Worm (Caenorhabditis elegans) whole organism, young adult: ENCODE measurements around the gene ral-1.
A peak's percentile ranks its signal among the peaks of the same experiment; 100 is the strongest.

Source experiments
- B0336.3 ChIP-seq: fragments of 200-800 bp; sonication (Bioruptor generic); IDR thresholded peaks from 2 replicates; pipeline ENCODE4 v1.3.6; 2022; ENCODE audit warnings: missing genetic modification characterization, missing compliant biosample characterization
- F33H1.4 ChIP-seq: fragments of 200-800 bp; sonication (Bioruptor generic); IDR thresholded peaks from 2 replicates; pipeline ENCODE4 v1.3.6; 2022; ENCODE audit warnings: missing genetic modification reagents, missing genetic modification characterization, missing compliant biosample characterization
- F57C9.4 ChIP-seq: sonication (generic microtip); optimal IDR thresholded peaks from 2 replicates; lab custom pipeline; 2017; ENCODE audit warnings: mild to moderate bottlenecking, missing genetic modification characterization, missing compliant biosample characterization
- Y53G8AR.9 ChIP-seq: fragments of 200-800 bp; sonication (Bioruptor generic); conservative IDR thresholded peaks from 2 replicates; pipeline ENCODE4 v1.3.6; 2022; ENCODE audit warnings: missing genetic modification reagents, missing genetic modification characterization, missing compliant biosample characterization
- Y67H2A.10 ChIP-seq: fragments of 200-800 bp; sonication (Bioruptor generic); conservative IDR thresholded peaks from 2 replicates; pipeline ENCODE4 v1.3.6; 2022; ENCODE audit warnings: missing genetic modification reagents, missing genetic modification characterization, missing compliant biosample characterization
- Y79H2A.3 ChIP-seq: fragments of 200-800 bp; sonication (Bioruptor generic); conservative IDR thresholded peaks from 2 replicates; pipeline ENCODE4 v1.3.6; 2022; ENCODE audit warnings: missing genetic modification reagents, missing genetic modification characterization, missing compliant biosample characterization
- cebp-1 ChIP-seq, 2 experiments: fragments of 200-800 bp in 1 of 2; sonication (Bioruptor generic) in 1 of 2; sonication (generic microtip) in 1 of 2; IDR thresholded peaks in 1 of 2; optimal IDR thresholded peaks in 1 of 2; 2 replicates each; pipeline versions ENCODE4 v1.3.6 to Lab custom; 2017 to 2022; ENCODE audit warnings: missing compliant biosample characterization in 2 of 2, missing genetic modification characterization in 2 of 2, mild to moderate bottlenecking in 1 of 2, missing genetic modification reagents in 1 of 2, moderate library complexity in 1 of 2
- ceh-40 ChIP-seq: fragments of 200-800 bp; sonication (Bioruptor generic); IDR thresholded peaks from 2 replicates; pipeline ENCODE4 v1.3.6; 2022; ENCODE audit warnings: missing genetic modification characterization, missing compliant biosample characterization
- chd-7 ChIP-seq: sonication (generic microtip); optimal IDR thresholded peaks from 2 replicates; lab custom pipeline; 2016; ENCODE audit warnings: mild to moderate bottlenecking, missing genetic modification characterization, moderate library complexity, missing compliant biosample characterization
- die-1 ChIP-seq: sonication (generic microtip); optimal IDR thresholded peaks from 2 replicates; lab custom pipeline; 2016; ENCODE audit warnings: missing genotype, mild to moderate bottlenecking, missing genetic modification characterization, missing compliant biosample characterization
- dox-1 ChIP-seq: fragments of 200-800 bp; sonication (Bioruptor generic); IDR thresholded peaks from 2 replicates; pipeline ENCODE4 v1.3.6; 2022; ENCODE audit warnings: missing genetic modification reagents, missing genetic modification characterization, missing compliant biosample characterization
- dpl-1 ChIP-seq: fragments of 150-350 bp; optimal IDR thresholded peaks from 2 replicates; lab custom pipeline; 2014; ENCODE audit warnings: missing biosample characterization, missing genetic modification reagents, missing genetic modification characterization
- efl-1 ChIP-seq: fragments of 150-350 bp; optimal IDR thresholded peaks from 2 replicates; lab custom pipeline; 2014; ENCODE audit warnings: missing biosample characterization, missing genetic modification reagents, missing genetic modification characterization
- egrh-3 ChIP-seq: fragments of 200-800 bp; sonication (Bioruptor generic); IDR thresholded peaks from 2 replicates; pipeline ENCODE4 v1.3.6; 2022; ENCODE audit warnings: missing genetic modification reagents, missing genetic modification characterization, missing compliant biosample characterization
- fkh-3 ChIP-seq: sonication (generic microtip); optimal IDR thresholded peaks from 2 replicates; lab custom pipeline; 2016; ENCODE audit warnings: mild to moderate bottlenecking, missing genetic modification characterization, missing compliant biosample characterization
- gei-17 ChIP-seq: fragments of 200-800 bp; sonication (Bioruptor generic); optimal IDR thresholded peaks from 2 replicates; lab custom pipeline; 2018; ENCODE audit warnings: mild to moderate bottlenecking, missing genetic modification characterization, missing compliant biosample characterization
- hmg-1.2 ChIP-seq: fragments of 200-800 bp; sonication (Bioruptor generic); IDR thresholded peaks from 2 replicates; pipeline ENCODE4 v1.3.6; 2022; ENCODE audit warnings: missing genetic modification reagents, missing genetic modification characterization, missing compliant biosample characterization
- lag-1 ChIP-seq: fragments of 200-800 bp; sonication (Bioruptor generic); IDR thresholded peaks from 2 replicates; pipeline ENCODE4 v1.3.6; 2022; ENCODE audit warnings: missing genetic modification reagents, missing genetic modification characterization, missing compliant biosample characterization
- let-607 ChIP-seq, 2 experiments: fragments of 200-800 bp in 1 of 2; sonication (Bioruptor generic) in 1 of 2; sonication (generic microtip) in 1 of 2; optimal IDR thresholded peaks; 2 replicates each; lab custom pipeline; 2016 to 2018; ENCODE audit warnings: mild to moderate bottlenecking in 2 of 2, missing compliant biosample characterization in 2 of 2, missing genetic modification characterization in 2 of 2, moderate library complexity in 2 of 2, missing genotype in 1 of 2
- lin-40 ChIP-seq: sonication (generic microtip); optimal IDR thresholded peaks from 2 replicates; lab custom pipeline; 2016; ENCODE audit warnings: missing genetic modification characterization, mild to moderate bottlenecking, missing compliant biosample characterization, missing genotype, missing genetic modification reagents
- lin-54 ChIP-seq: fragments of 200-800 bp; sonication (Bioruptor generic); optimal IDR thresholded peaks from 2 replicates; lab custom pipeline; 2018; ENCODE audit warnings: mild to moderate bottlenecking, missing genetic modification characterization, missing compliant biosample characterization
- lsl-1 ChIP-seq: fragments of 200-800 bp; sonication (Bioruptor generic); optimal IDR thresholded peaks from 2 replicates; lab custom pipeline; 2018; ENCODE audit warnings: mild to moderate bottlenecking, missing genetic modification characterization, moderate library complexity, missing compliant biosample characterization
- madf-6 ChIP-seq: fragments of 200-800 bp; sonication (Bioruptor generic); IDR thresholded peaks from 2 replicates; pipeline ENCODE4 v1.3.6; 2022; ENCODE audit warnings: missing genetic modification reagents, missing genetic modification characterization, missing compliant biosample characterization
- madf-8 ChIP-seq: fragments of 200-800 bp; sonication (Bioruptor generic); conservative IDR thresholded peaks from 2 replicates; pipeline ENCODE4 v1.3.6; 2022; ENCODE audit warnings: missing genetic modification reagents, missing genetic modification characterization, missing compliant biosample characterization
- mcd-1 ChIP-seq: fragments of 200-800 bp; sonication (Bioruptor generic); IDR thresholded peaks from 2 replicates; pipeline ENCODE4 v1.3.6; 2022; ENCODE audit warnings: missing genetic modification reagents, missing genetic modification characterization, missing compliant biosample characterization
- mel-28 ChIP-seq: sonication (generic microtip); optimal IDR thresholded peaks from 2 replicates; lab custom pipeline; 2016; ENCODE audit warnings: borderline replicate concordance, mild to moderate bottlenecking, missing genetic modification characterization, missing compliant biosample characterization
- nfya-1 ChIP-seq: sonication (generic microtip); optimal IDR thresholded peaks from 2 replicates; lab custom pipeline; 2017; ENCODE audit warnings: antibody characterized with exemption, missing compliant biosample characterization, missing genetic modification characterization, borderline replicate concordance; ENCODE audit not compliant: insufficient read depth
- nhr-80 ChIP-seq: sonication (generic microtip); optimal IDR thresholded peaks from 2 replicates; lab custom pipeline; 2016; ENCODE audit warnings: missing genetic modification characterization, missing compliant biosample characterization
- rcor-1 ChIP-seq: fragments of 200-800 bp; sonication (Bioruptor generic); IDR thresholded peaks from 2 replicates; pipeline ENCODE4 v1.3.6; 2022; ENCODE audit warnings: missing genetic modification reagents, missing genetic modification characterization, missing compliant biosample characterization
- repo-1 ChIP-seq: sonication (generic microtip); optimal IDR thresholded peaks from 2 replicates; lab custom pipeline; 2017; ENCODE audit warnings: mild to moderate bottlenecking, missing genetic modification characterization, missing compliant biosample characterization
- sea-2 ChIP-seq: fragments of 200-800 bp; sonication (Bioruptor generic); IDR thresholded peaks from 2 replicates; pipeline ENCODE4 v1.3.6; 2022; ENCODE audit warnings: missing genetic modification characterization, missing compliant biosample characterization
- tbp1 ChIP-seq: fragments of 200-800 bp; sonication (Bioruptor generic); optimal IDR thresholded peaks from 2 replicates; lab custom pipeline; 2018; ENCODE audit warnings: mild to moderate bottlenecking, missing genetic modification characterization, missing compliant biosample characterization
- unc-62 ChIP-seq: fragments of 150-350 bp; optimal IDR thresholded peaks from 2 replicates; lab custom pipeline; 2014; ENCODE audit warnings: missing biosample characterization, missing genetic modification reagents, missing genetic modification characterization
- xnd-1 ChIP-seq: sonication (generic microtip); optimal IDR thresholded peaks from 2 replicates; lab custom pipeline; 2016; ENCODE audit warnings: missing genotype, missing genetic modification reagents, missing genetic modification characterization, missing compliant biosample characterization
- ztf-25 ChIP-seq: fragments of 200-800 bp; sonication (Bioruptor generic); IDR thresholded peaks from 2 replicates; pipeline ENCODE4 v1.3.6; 2022; ENCODE audit warnings: missing genetic modification reagents, missing genetic modification characterization, missing compliant biosample characterization
- ztf-6 ChIP-seq: fragments of 200-800 bp; sonication (Bioruptor generic); IDR thresholded peaks from 2 replicates; pipeline ENCODE4 v1.3.6; 2022; ENCODE audit warnings: missing genetic modification reagents, missing genetic modification characterization, missing compliant biosample characterization

The ral-1 gene

ce11 chrIII:3311607-3312006 lies 497 bp downstream of the ral-1 start:
- peak; percentile 63 for TF ChIP-seq mcd-1 (GFP tag; lab: Robert Waterston, UW)
- no peak for TF ChIP-seq F57C9.4
- no peak for TF ChIP-seq tbp1 (GFP tag; lab: Kevin White, UChicago)
- TF ChIP-seq lin-54 (GFP tag; lab: Kevin White, UChicago), result peak; percentile 49
- no peak for TF ChIP-seq Y53G8AR.9 (GFP tag; lab: Robert Waterston, UW)
- no peak for TF ChIP-seq nfya-1 (tag; lab: Kevin White, UChicago)
- TF ChIP-seq mel-28 (tag; lab: Kevin White, UChicago), result no peak
- TF ChIP-seq efl-1, result peak; percentile 40

- TF ChIP-seq madf-6 (GFP tag; lab: Robert Waterston, UW) (peak; percentile 57), lin-54 (GFP tag; lab: Kevin White, UChicago) (peak; percentile 0), dpl-1 (GFP tag; lab: Kevin White, UChicago) (peak; percentile 11), efl-1 (peak; percentile 60), F33H1.4 (peak; percentile 22; the same call in 1 of the 2 replicates), madf-8 (0 out of 2 replicates have a peak, but pooled peaks have one; percentile 9), xnd-1 (tag; lab: Kevin White, UChicago) (peak; percentile 36), lsl-1 (GFP tag; lab: Kevin White, UChicago) (peak; percentile 83), repo-1 (tag; lab: Kevin White, UChicago) (no peak), die-1 (tag; lab: Kevin White, UChicago) (no peak)
Observed at ce11 chrIII:3312111-3312510, 1.0 kb downstream of the ral-1 start.

- TF ChIP-seq B0336.3 (0 out of 2 replicates have a peak, but pooled peaks have one; percentile 9), Y79H2A.3 (GFP tag; lab: Robert Waterston, UW) (no peak; the same call in 1 of the 2 replicates), ztf-25 (peak; percentile 60; the same call in 1 of the 2 replicates), hmg-1.2 (GFP tag; lab: Robert Waterston, UW) (0 out of 2 replicates have a peak, but pooled peaks have one; percentile 2), nhr-80 (tag; lab: Kevin White, UChicago) (no peak), let-607 (tag; optimal IDR thresholded peaks at IDR 0.05; lab: Kevin White, UChicago) (no peak), lin-40 (tag; lab: Kevin White, UChicago) (no peak), egrh-3 (0 out of 2 replicates have a peak, but pooled peaks have one; percentile 3), madf-6 (GFP tag; lab: Robert Waterston, UW) (peak; percentile 11; the same call in 1 of the 2 replicates), dox-1 (no peak)
Observed at ce11 chrIII:3317887-3318286, 6.8 kb downstream of the ral-1 start.

ce11 chrIII:3321145-3321544 lies 10.0 kb downstream of the ral-1 start, which contains the start of gene Y53G8AR.9:
Gene Y53G8AR.9, minus strand, starts transcription at chrIII:3321245.
- TF ChIP-seq tbp1 (GFP tag; lab: Kevin White, UChicago) (no peak), cebp-1 (GFP tag; IDR thresholded peaks at IDR 0.05; lab: Robert Waterston, UW) (no peak), cebp-1 (tag; optimal IDR thresholded peaks at IDR 0.05; lab: Kevin White, UChicago) (no peak), fkh-3 (no peak), rcor-1 (no peak), ztf-6 (GFP tag; lab: Robert Waterston, UW) (no peak), unc-62 (GFP tag; lab: Kevin White, UChicago) (no peak), gei-17 (GFP tag; lab: Kevin White, UChicago) (no peak), lin-54 (GFP tag; lab: Kevin White, UChicago) (no peak), lin-40 (tag; lab: Kevin White, UChicago) (no peak), Y67H2A.10 (GFP tag; lab: Robert Waterston, UW) (no peak), sea-2 (no peak), ceh-40 (GFP tag; lab: Robert Waterston, UW) (no peak), chd-7 (tag; lab: Kevin White, UChicago) (no peak), nfya-1 (tag; lab: Kevin White, UChicago) (no peak), lag-1 (GFP tag; lab: Robert Waterston, UW) (no peak), Y79H2A.3 (GFP tag; lab: Robert Waterston, UW) (no peak)
